Worm (Caenorhabditis elegans): ENCODE measurements around the gene hsp-1.

hsp-1 gene

ce11 chrIV:17249691-17250181 lies 29.0 kb upstream of the hsp-1 start, which contains the start of gene eelo-2 (continued):
- TF ChIP-seq die-1 (tag; optimal IDR thresholded peaks at IDR 0.05) (no peak), hmg-20 (GFP tag; IDR thresholded peaks at IDR 0.05) (peak; percentile 94), K12H6.12 (tag; optimal IDR thresholded peaks at IDR 0.05) (peak; percentile 93), aptf-3 (GFP tag; IDR thresholded peaks at IDR 0.05) (no peak), tbp1 (GFP tag; optimal IDR thresholded peaks at IDR 0.05) (peak; percentile 81), nfya-1 (tag; optimal IDR thresholded peaks at IDR 0.05; ENCODE audit: borderline replicate concordance, insufficient read depth) (no peak), lsy-27 (tag; optimal IDR thresholded peaks at IDR 0.05; ENCODE audit: borderline replicate concordance, insufficient read depth) (peak; percentile 15), athp-1 (tag; optimal IDR thresholded peaks at IDR 0.05) (peak; percentile 95), ceh-79 (tag; optimal IDR thresholded peaks at IDR 0.05) (no peak), Y53G8AR.9 (GFP tag; conservative IDR thresholded peaks at IDR 0.05) (peak; percentile 99), madf-6 (GFP tag; IDR thresholded peaks at IDR 0.05) (no peak; the same call in none of the 2 replicates), D2030.7 (GFP tag; IDR thresholded peaks at IDR 0.05) (peak; percentile 97), ztf-18 (tag; optimal IDR thresholded peaks at IDR 0.05) (peak; percentile 99), lag-1 (GFP tag; IDR thresholded peaks at IDR 0.05) (peak; percentile 81; the same call in 1 of the 2 replicates), F55B11.4 (tag; optimal IDR thresholded peaks at IDR 0.05; ENCODE audit: borderline replicate concordance, insufficient read depth) (no peak), xnd-1 (tag; optimal IDR thresholded peaks at IDR 0.05) (peak; percentile 65), F39B2.1 (GFP tag; IDR thresholded peaks at IDR 0.05) (peak; percentile 86), ekl-4 (GFP tag; IDR thresholded peaks at IDR 0.05) (peak; percentile 97), ztf-3 (GFP tag; optimal IDR thresholded peaks at IDR 0.05) (peak; percentile 74), nhr-90 (tag; optimal IDR thresholded peaks at IDR 0.05) (peak; percentile 57), dpff-1 (tag; optimal IDR thresholded peaks at IDR 0.05) (no peak), pbrm-1 (GFP tag; IDR thresholded peaks at IDR 0.05) (peak; percentile 99), tbx-9 (tag; optimal IDR thresholded peaks at IDR 0.05; ENCODE audit: borderline replicate concordance) (no peak), ccch-3 (GFP tag; optimal IDR thresholded peaks at IDR 0.05) (peak; percentile 51), K11D2.4 (GFP tag; IDR thresholded peaks at IDR 0.05) (peak; percentile 96), madf-10 (tag; optimal IDR thresholded peaks at IDR 0.05) (peak; percentile 92), unc-62 (GFP tag; optimal IDR thresholded peaks at IDR 0.05) (peak; percentile 60), mcd-1 (GFP tag; IDR thresholded peaks at IDR 0.05) (peak; percentile 100), hlh-26 (GFP tag; conservative IDR thresholded peaks at IDR 0.05) (no peak), C17E4.6 (GFP tag; IDR thresholded peaks at IDR 0.05) (peak; percentile 96), egrh-3 (GFP tag; IDR thresholded peaks at IDR 0.05) (peak; percentile 62), ama-1 (optimal IDR thresholded peaks at IDR 0.05) (no peak), ama-1 (GFP tag; optimal IDR thresholded peaks at IDR 0.05) (no peak), snpc-1.3 (tag; optimal IDR thresholded peaks at IDR 0.05; ENCODE audit: insufficient read depth) (peak; percentile 93), T07F8.4 (tag; optimal IDR thresholded peaks at IDR 0.05) (peak; percentile 64), Y53F4B.3 (GFP tag; IDR thresholded peaks at IDR 0.05) (no peak), ceh-91 (GFP tag; IDR thresholded peaks at IDR 0.05) (peak; percentile 91), snpc-4 (GFP tag; optimal IDR thresholded peaks at IDR 0.05) (peak; percentile 94), snpc-4 (tag; optimal IDR thresholded peaks at IDR 0.05) (peak; percentile 90 to 97 (median 97)), madf-3 (GFP tag; IDR thresholded peaks at IDR 0.05) (peak; percentile 98), ceh-100 (GFP tag; IDR thresholded peaks at IDR 0.05) (peak; percentile 91), egl-18 (GFP tag; IDR thresholded peaks at IDR 0.05) (peak; percentile 95), fkh-3 (tag; optimal IDR thresholded peaks at IDR 0.05) (no peak), ztf-22 (GFP tag; optimal IDR thresholded peaks at IDR 0.05) (peak; percentile 85), F57C9.4 (tag; optimal IDR thresholded peaks at IDR 0.05) (peak; percentile 41), nhr-80 (tag; optimal IDR thresholded peaks at IDR 0.05) (peak; percentile 89), dox-1 (GFP tag; IDR thresholded peaks at IDR 0.05) (peak; percentile 99), ceh-27 (GFP tag; optimal IDR thresholded peaks at IDR 0.05) (peak; percentile 97), somi-1 (GFP tag; optimal IDR thresholded peaks at IDR 0.05) (peak; percentile 92)

All from whole organism, young adult.